Worm (Caenorhabditis elegans) whole organism, L4 larva: Measurements from ENCODE around the gene Y54G2A.26.

Experiments
- R02D3.7 ChIP-seq: fragments of 150-350 bp; sonication (generic microtip); optimal IDR thresholded peaks from 3 replicates; lab custom pipeline; 2014; ENCODE audit warnings: missing biosample characterization, missing genetic modification characterization
- Y105C5A.15 ChIP-seq: fragments of 200-800 bp; sonication (Bioruptor generic); IDR thresholded peaks from 2 replicates; pipeline ENCODE4 v1.3.6; 2022; ENCODE audit warnings: missing genetic modification characterization, missing compliant biosample characterization
- Y5F2A.4 ChIP-seq: fragments of 200-800 bp; sonication (Bioruptor generic); optimal IDR thresholded peaks from 2 replicates; lab custom pipeline; 2018; ENCODE audit warnings: mild to moderate bottlenecking, missing genetic modification characterization, missing compliant biosample characterization
- aha-1 ChIP-seq: fragments of 150-350 bp; peaks from one replicate; lab custom pipeline; 2014; ENCODE audit warnings: missing biosample characterization, missing genetic modification characterization
- ceh-28 ChIP-seq: fragments of 150-350 bp; optimal IDR thresholded peaks from 2 replicates; lab custom pipeline; 2014; ENCODE audit warnings: missing biosample characterization, missing genetic modification reagents, missing genetic modification characterization
- daf-16 ChIP-seq, 3 experiments: sonication (generic microtip); optimal IDR thresholded peaks; 2 replicates each; lab custom pipeline; 2016 to 2017; ENCODE audit warnings: missing genetic modification characterization in 3 of 3, missing genetic modification reagents in 3 of 3, mild to moderate bottlenecking in 2 of 3, missing compliant biosample characterization in 2 of 3, missing biosample characterization in 1 of 3, moderate library complexity in 1 of 3
- dmd-6 ChIP-seq: fragments of 200-800 bp; sonication (Bioruptor generic); IDR thresholded peaks from 2 replicates; pipeline ENCODE4 v1.3.6; 2022; ENCODE audit warnings: missing genetic modification reagents, missing genetic modification characterization, missing compliant biosample characterization
- dmd-9 ChIP-seq: fragments of 200-800 bp; sonication (Bioruptor generic); IDR thresholded peaks from 2 replicates; pipeline ENCODE4 v1.3.6; 2022; ENCODE audit warnings: missing genetic modification reagents, missing genetic modification characterization, missing compliant biosample characterization
- dpl-1 ChIP-seq: fragments of 150-350 bp; optimal IDR thresholded peaks from 2 replicates; lab custom pipeline; 2014; ENCODE audit warnings: missing biosample characterization, missing genetic modification reagents, missing genetic modification characterization
- duxl-1 ChIP-seq: sonication (generic microtip); optimal IDR thresholded peaks from 2 replicates; lab custom pipeline; 2016; ENCODE audit warnings: mild to moderate bottlenecking, missing genetic modification characterization, moderate library complexity, missing compliant biosample characterization; ENCODE audit not compliant: poor library complexity
- dve-1 ChIP-seq: sonication (generic microtip); optimal IDR thresholded peaks from 2 replicates; lab custom pipeline; 2017; ENCODE audit warnings: antibody characterized with exemption, mild to moderate bottlenecking, missing genetic modification characterization, missing compliant biosample characterization; ENCODE audit not compliant: insufficient read depth
- hif-1 ChIP-seq, 2 experiments: sonication (generic microtip); optimal IDR thresholded peaks; 2 replicates each; lab custom pipeline; 2016 to 2017; ENCODE audit warnings: missing compliant biosample characterization in 2 of 2, missing genetic modification characterization in 2 of 2, missing genetic modification reagents in 2 of 2, missing genotype in 2 of 2, mild to moderate bottlenecking in 1 of 2
- hlh-11 ChIP-seq: fragments of 200-800 bp; sonication (Bioruptor generic); optimal IDR thresholded peaks from 2 replicates; lab custom pipeline; 2018; ENCODE audit warnings: mild to moderate bottlenecking, missing genetic modification characterization, missing compliant biosample characterization
- hlh-30 ChIP-seq: sonication (generic microtip); optimal IDR thresholded peaks from 2 replicates; lab custom pipeline; 2017; ENCODE audit warnings: antibody characterized with exemption, mild to moderate bottlenecking, missing genetic modification characterization, missing compliant biosample characterization; ENCODE audit not compliant: insufficient read depth
- hmg-1.1 ChIP-seq: fragments of 200-800 bp; sonication (Bioruptor generic); IDR thresholded peaks from 2 replicates; pipeline ENCODE4 v1.3.6; 2022; ENCODE audit warnings: missing genetic modification reagents, missing genetic modification characterization, missing compliant biosample characterization
- jun-1 ChIP-seq: fragments of 150-350 bp; optimal IDR thresholded peaks from 2 replicates; lab custom pipeline; 2014; ENCODE audit warnings: missing biosample characterization, missing genetic modification reagents, missing genetic modification characterization
- lin-1 ChIP-seq: fragments of 200-800 bp; sonication (Bioruptor generic); IDR thresholded peaks from 2 replicates; pipeline ENCODE4 v1.3.6; 2022; ENCODE audit warnings: missing genetic modification reagents, missing genetic modification characterization, missing compliant biosample characterization
- lin-13 ChIP-seq: fragments of 150-350 bp; optimal IDR thresholded peaks from 2 replicates; lab custom pipeline; 2014; ENCODE audit warnings: missing biosample characterization, missing genetic modification reagents, missing genetic modification characterization
- lin-38 ChIP-seq: fragments of 200-800 bp; sonication (Bioruptor generic); IDR thresholded peaks from 2 replicates; pipeline ENCODE4 v1.3.6; 2022; ENCODE audit warnings: missing genetic modification reagents, missing genetic modification characterization, missing compliant biosample characterization
- lin-39 ChIP-seq: fragments of 150-350 bp; optimal IDR thresholded peaks from 2 replicates; lab custom pipeline; 2014; ENCODE audit warnings: missing biosample characterization, missing genetic modification reagents, missing genetic modification characterization
- madf-5 ChIP-seq, 2 experiments: fragments of 200-800 bp; sonication (Bioruptor generic); IDR thresholded peaks; 2 replicates each; pipeline ENCODE4 v1.3.6; 2022; ENCODE audit warnings: missing compliant biosample characterization in 2 of 2, missing genetic modification characterization in 2 of 2
- mdt-29 ChIP-seq: fragments of 200-800 bp; sonication (Bioruptor generic); IDR thresholded peaks from 2 replicates; pipeline ENCODE4 v1.3.6; 2022; ENCODE audit warnings: missing genetic modification reagents, missing genetic modification characterization, missing compliant biosample characterization
- mep-1 ChIP-seq: fragments of 150-350 bp; sonication (generic microtip); optimal IDR thresholded peaks from 3 replicates; lab custom pipeline; 2014; ENCODE audit warnings: missing biosample characterization, missing genetic modification characterization
- nhr-102 ChIP-seq: sonication (generic microtip); optimal IDR thresholded peaks from 2 replicates; lab custom pipeline; 2016; ENCODE audit warnings: mild to moderate bottlenecking, missing genetic modification characterization, moderate library complexity, missing compliant biosample characterization
- nhr-28 ChIP-seq: fragments of 150-350 bp; optimal IDR thresholded peaks from 2 replicates; lab custom pipeline; 2014; ENCODE audit warnings: missing biosample characterization, missing genetic modification characterization
- nhr-41 ChIP-seq: fragments of 200-800 bp; sonication (Bioruptor generic); IDR thresholded peaks from 2 replicates; pipeline ENCODE4 v1.3.6; 2022; ENCODE audit warnings: missing genetic modification reagents, missing genetic modification characterization, missing compliant biosample characterization
- nhr-42 ChIP-seq: fragments of 200-800 bp; sonication (Bioruptor generic); IDR thresholded peaks from 2 replicates; pipeline ENCODE4 v1.3.6; 2022; ENCODE audit warnings: missing genetic modification characterization, missing compliant biosample characterization
- nhr-48 ChIP-seq: sonication (generic microtip); optimal IDR thresholded peaks from 2 replicates; lab custom pipeline; 2016; ENCODE audit warnings: mild to moderate bottlenecking, missing genetic modification characterization, missing compliant biosample characterization
- nhr-77 ChIP-seq: fragments of 150-350 bp; optimal IDR thresholded peaks from 2 replicates; lab custom pipeline; 2014; ENCODE audit warnings: missing biosample characterization, missing genetic modification characterization
- pha-4 ChIP-seq, 2 experiments: fragments of 150-350 bp in 1 of 2; fragments of 200-800 bp in 1 of 2; sonication (Bioruptor generic) in 1 of 2; IDR thresholded peaks in 1 of 2; optimal IDR thresholded peaks in 1 of 2; 2 replicates each; pipeline versions ENCODE4 v1.3.6 to Lab custom; 2014 to 2022; ENCODE audit warnings: missing genetic modification characterization in 2 of 2, missing genetic modification reagents in 2 of 2, missing biosample characterization in 1 of 2, missing compliant biosample characterization in 1 of 2
- php-3 ChIP-seq: fragments of 200-800 bp; sonication (Bioruptor generic); IDR thresholded peaks from 2 replicates; pipeline ENCODE4 v1.3.6; 2022; ENCODE audit warnings: missing genetic modification reagents, missing genetic modification characterization, missing compliant biosample characterization
- pqm-1 ChIP-seq: sonication (generic microtip); optimal IDR thresholded peaks from 2 replicates; lab custom pipeline; 2017; ENCODE audit warnings: missing biosample characterization, missing genetic modification characterization
- saeg-2 ChIP-seq: fragments of 200-800 bp; sonication (Bioruptor generic); IDR thresholded peaks from 2 replicates; pipeline ENCODE4 v1.3.6; 2022; ENCODE audit warnings: missing genetic modification reagents, missing genetic modification characterization, missing compliant biosample characterization
- set-16 ChIP-seq: fragments of 200-800 bp; sonication (Bioruptor generic); IDR thresholded peaks from 2 replicates; pipeline ENCODE4 v1.3.6; 2022; ENCODE audit warnings: missing genetic modification reagents, missing genetic modification characterization, missing compliant biosample characterization
- snpc-1.2 ChIP-seq: fragments of 200-800 bp; sonication (Bioruptor generic); IDR thresholded peaks from 2 replicates; pipeline ENCODE4 v1.3.6; 2022; ENCODE audit warnings: missing genetic modification reagents, missing genetic modification characterization, missing compliant biosample characterization
- tra-1 ChIP-seq: fragments of 200-800 bp; sonication (Bioruptor generic); IDR thresholded peaks from 2 replicates; pipeline ENCODE4 v1.3.6; 2022; ENCODE audit warnings: missing genetic modification reagents, missing genetic modification characterization, missing compliant biosample characterization
- unc-130 ChIP-seq: sonication (generic microtip); optimal IDR thresholded peaks from 2 replicates; lab custom pipeline; 2016; ENCODE audit warnings: missing genetic modification reagents, missing genetic modification characterization, missing compliant biosample characterization
- unc-62 ChIP-seq, 3 experiments: fragments of 150-350 bp in 1 of 3; sonication (generic microtip); optimal IDR thresholded peaks in 2 of 3; peaks in 1 of 3; 1 replicate in 1 of 3; 2 replicates in 2 of 3; lab custom pipeline; 2014 to 2017; ENCODE audit warnings: missing biosample characterization in 3 of 3, missing genetic modification characterization in 3 of 3, missing genetic modification reagents in 3 of 3, missing genotype in 1 of 3
- ztf-11 ChIP-seq: fragments of 150-350 bp; optimal IDR thresholded peaks from 2 replicates; lab custom pipeline; 2014; ENCODE audit warnings: missing biosample characterization, missing genetic modification characterization
- ztf-7 ChIP-seq: fragments of 150-350 bp; optimal IDR thresholded peaks from 2 replicates; lab custom pipeline; 2014; ENCODE audit warnings: missing biosample characterization, missing genetic modification characterization

The Y54G2A.26 gene

DNA sequence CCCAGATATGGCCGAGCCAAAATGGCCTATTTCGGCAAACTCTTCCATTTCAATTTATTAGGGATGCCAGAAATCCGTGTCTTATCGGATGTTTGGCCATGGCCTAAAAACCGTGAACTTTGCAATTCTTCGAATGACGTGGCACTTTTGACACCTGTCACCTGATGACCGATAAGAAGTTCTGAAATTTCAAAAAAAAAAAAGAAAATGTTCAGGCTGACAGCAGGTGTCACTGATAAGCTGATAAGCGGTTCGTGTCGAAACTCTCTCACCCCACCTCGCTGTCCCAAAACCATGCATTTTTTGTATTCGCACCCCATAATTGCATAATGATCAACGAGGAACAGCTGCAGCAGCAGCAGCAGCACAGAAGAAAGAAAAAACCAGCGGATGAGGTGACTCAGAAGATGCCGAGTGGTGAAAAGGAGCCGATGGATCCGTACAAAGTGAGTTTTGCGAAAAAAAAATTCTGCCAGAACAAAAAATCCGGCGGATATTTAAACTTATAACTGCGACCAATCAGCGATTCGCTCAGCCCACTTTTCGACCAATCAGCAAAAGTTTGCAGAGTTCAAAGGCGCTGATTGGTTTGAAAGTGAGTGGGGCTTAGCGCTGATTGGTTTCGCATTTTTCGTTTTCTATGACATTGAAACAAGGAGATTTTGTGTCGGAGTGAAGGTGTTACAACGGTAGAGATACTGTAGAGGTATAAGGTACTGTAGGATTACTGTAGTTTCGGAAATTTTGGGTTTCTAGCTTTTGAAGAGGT, 17.3 kb upstream of the Y54G2A.26 start, which contains the start of the genes Y54G2A.28 and vrp-1:
TSS of gene Y54G2A.28 (minus strand) at position 48 of the 769 bp plus-strand sequence.
TSS of gene vrp-1 (plus strand) at position 214 of the 769 bp plus-strand sequence.
- TF ChIP-seq hmg-1.1 (GFP tag; lab: Robert Waterston, UW) (no peak), lin-39 (tag; lab: Kevin White, UChicago) (no peak), hif-1 (tag; optimal IDR thresholded peaks at IDR 0.05; lab: Kevin White, UChicago) (peak in 1 of 2 experiments; percentile 9), mep-1 (tag; lab: Kevin White, UChicago) (peak; percentile 15), nhr-28 (tag; lab: Kevin White, UChicago) (peak; percentile 73), ztf-11 (tag; lab: Kevin White, UChicago) (no peak), nhr-42 (0 out of 2 replicates have a peak, but pooled peaks have one; percentile 23), nhr-102 (tag; lab: Kevin White, UChicago) (peak; percentile 78), pha-4 (GFP tag; IDR thresholded peaks at IDR 0.05; lab: Robert Waterston, UW) (peak; percentile 44; the same call in 1 of the 2 replicates), pha-4 (tag; optimal IDR thresholded peaks at IDR 0.05; lab: Kevin White, UChicago) (no peak), madf-5 (GFP tag; IDR thresholded peaks at IDR 0.05; lab: Robert Waterston, UW) (no peak), lin-13 (GFP tag; lab: Kevin White, UChicago) (peak; percentile 49), dve-1 (tag; lab: Kevin White, UChicago) (peak; percentile 86), aha-1 (tag; lab: Kevin White, UChicago) (peak; percentile 14), nhr-48 (tag; lab: Kevin White, UChicago) (peak; percentile 45), unc-62 (GFP tag; optimal IDR thresholded peaks at IDR 0.05 in 1 of 2; lab: Kevin White, UChicago) (peak; percentile 52 to 86), unc-62 (tag; optimal IDR thresholded peaks at IDR 0.05; lab: Kevin White, UChicago) (no peak), Y5F2A.4 (GFP tag; lab: Kevin White, UChicago) (no peak), set-16 (peak; percentile 53), ceh-28 (tag; lab: Kevin White, UChicago) (no peak), nhr-41 (GFP tag; lab: Robert Waterston, UW) (peak; percentile 88; the same call in 1 of the 2 replicates), hlh-11 (peak; percentile 92), jun-1 (tag; lab: Kevin White, UChicago) (peak; percentile 2), unc-130 (GFP tag; lab: Kevin White, UChicago) (no peak), nhr-77 (tag; lab: Kevin White, UChicago) (peak; percentile 53), duxl-1 (tag; lab: Kevin White, UChicago) (no peak), pqm-1 (peak; percentile 59), hlh-30 (tag; lab: Kevin White, UChicago) (peak; percentile 45), daf-16 (GFP tag; optimal IDR thresholded peaks at IDR 0.05; lab: Kevin White, UChicago) (no peak), daf-16 (tag; optimal IDR thresholded peaks at IDR 0.05; lab: Kevin White, UChicago) (peak; percentile 64), ztf-7 (tag; lab: Kevin White, UChicago) (no peak), R02D3.7 (tag; lab: Kevin White, UChicago) (no peak), lin-1 (peak; percentile 68), Y105C5A.15 (0 out of 2 replicates have a peak, but pooled peaks have one; percentile 53), dmd-9 (GFP tag; lab: Robert Waterston, UW) (no peak), tra-1 (GFP tag; lab: Robert Waterston, UW) (peak; percentile 93), lin-38 (GFP tag; lab: Robert Waterston, UW) (peak; percentile 20; the same call in 1 of the 2 replicates), mdt-29 (peak; percentile 42; the same call in 1 of the 2 replicates), dpl-1 (GFP tag; lab: Kevin White, UChicago) (no peak), dmd-6 (GFP tag; lab: Robert Waterston, UW) (peak; percentile 97), php-3 (peak; percentile 73), snpc-1.2 (GFP tag; lab: Robert Waterston, UW) (no peak), saeg-2 (GFP tag; lab: Robert Waterston, UW) (peak; percentile 71; the same call in 1 of the 2 replicates)
